Worm (Caenorhabditis elegans) whole organism, midembryonic: ENCODE results near the gene crn-2.

Source experiments
- T22C8.4 ChIP-seq: fragments of 200-800 bp; sonication (Bioruptor generic); IDR thresholded peaks from 2 replicates; pipeline ENCODE4 v1.3.6; 2022; ENCODE audit warnings: missing genetic modification characterization, missing compliant biosample characterization
- cog-1 ChIP-seq: sonication (generic microtip); optimal IDR thresholded peaks from 2 replicates; lab custom pipeline; 2016; ENCODE audit warnings: missing genetic modification characterization, missing compliant biosample characterization
- flt-1 ChIP-seq: fragments of 200-800 bp; sonication (Bioruptor generic); IDR thresholded peaks from 2 replicates; pipeline ENCODE4 v1.3.6; 2022; ENCODE audit warnings: missing genetic modification characterization, missing compliant biosample characterization
- klf-2 ChIP-seq: fragments of 200-800 bp; sonication (Bioruptor generic); conservative IDR thresholded peaks from 2 replicates; pipeline ENCODE4 v1.3.6; 2022; ENCODE audit warnings: missing genetic modification reagents, missing genetic modification characterization, missing compliant biosample characterization
- med-1 ChIP-seq: sonication (generic microtip); optimal IDR thresholded peaks from 2 replicates; lab custom pipeline; 2017; ENCODE audit warnings: missing genetic modification characterization, mild to moderate bottlenecking, missing compliant biosample characterization, antibody characterized with exemption, missing genetic modification reagents; ENCODE audit not compliant: insufficient read depth
- ref-1 ChIP-seq: fragments of 200-800 bp; sonication (Bioruptor generic); conservative IDR thresholded peaks from 2 replicates; pipeline ENCODE4 v1.3.6; 2022; ENCODE audit warnings: missing genetic modification reagents, missing genetic modification characterization, missing compliant biosample characterization
- tab-1 ChIP-seq: fragments of 200-800 bp; sonication (Bioruptor generic); IDR thresholded peaks from 2 replicates; pipeline ENCODE4 v1.3.6; 2022; ENCODE audit warnings: missing genetic modification characterization, missing compliant biosample characterization
- ztf-23 ChIP-seq: fragments of 200-800 bp; sonication (Bioruptor generic); IDR thresholded peaks from 2 replicates; pipeline ENCODE4 v1.3.6; 2022; ENCODE audit warnings: missing genetic modification reagents, missing genetic modification characterization, missing compliant biosample characterization
- ztf-29 ChIP-seq: fragments of 200-800 bp; sonication (Bioruptor generic); IDR thresholded peaks from 2 replicates; pipeline ENCODE4 v1.3.6; 2022; ENCODE audit warnings: missing genetic modification reagents, missing genetic modification characterization, missing compliant biosample characterization

The crn-2 gene

ce11 chrV:5582308-5582707 lies 12.1 kb upstream of the crn-2 start:
- TF ChIP-seq flt-1 (GFP tag; lab: Robert Waterston, UW) (no peak), klf-2 (GFP tag; lab: Robert Waterston, UW) (no peak), ztf-29 (GFP tag; lab: Robert Waterston, UW) (no peak), ref-1 (no peak), tab-1 (no peak), cog-1 (tag; lab: Kevin White, UChicago) (no peak), T22C8.4 (GFP tag; lab: Robert Waterston, UW) (no peak)

ce11 chrV:5582860-5583259 lies 11.6 kb upstream of the crn-2 start:
- TF ChIP-seq ztf-29 (GFP tag; lab: Robert Waterston, UW) (no peak), flt-1 (GFP tag; lab: Robert Waterston, UW) (no peak), med-1 (GFP tag; lab: Kevin White, UChicago) (no peak), ref-1 (no peak)

- TF ChIP-seq tab-1, result no peak
- TF ChIP-seq ztf-23 (GFP tag; lab: Robert Waterston, UW), result no peak
- TF ChIP-seq med-1 (GFP tag; lab: Kevin White, UChicago), result no peak
- no peak for TF ChIP-seq ref-1
- no peak for TF ChIP-seq cog-1 (tag; lab: Kevin White, UChicago)
- TF ChIP-seq flt-1 (GFP tag; lab: Robert Waterston, UW), result no peak
- TF ChIP-seq klf-2 (GFP tag; lab: Robert Waterston, UW), result no peak
- TF ChIP-seq ztf-29 (GFP tag; lab: Robert Waterston, UW), result no peak
- TF ChIP-seq T22C8.4 (GFP tag; lab: Robert Waterston, UW), result no peak
These were observed 10.1 kb upstream of the crn-2 start, which contains the start of gene pas-6 for ce11 chrV:5584293-5584776. Gene pas-6, minus strand, starts transcription at chrV:5584343.

- no peak for TF ChIP-seq med-1 (GFP tag; lab: Kevin White, UChicago)
- TF ChIP-seq tab-1, result no peak
- TF ChIP-seq flt-1 (GFP tag; lab: Robert Waterston, UW), result no peak
- no peak for TF ChIP-seq ztf-29 (GFP tag; lab: Robert Waterston, UW)
- TF ChIP-seq ref-1, result no peak
- no peak for TF ChIP-seq cog-1 (tag; lab: Kevin White, UChicago)
- no peak for TF ChIP-seq T22C8.4 (GFP tag; lab: Robert Waterston, UW)
- TF ChIP-seq klf-2 (GFP tag; lab: Robert Waterston, UW), result no peak
- TF ChIP-seq ztf-23 (GFP tag; lab: Robert Waterston, UW), result no peak
These were observed 9.6 kb upstream of the crn-2 start, which contains the start of gene CD4.11 for ce11 chrV:5584833-5585232. Gene CD4.11, plus strand, starts transcription at chrV:5585133.

- TF ChIP-seq ref-1 (no peak), T22C8.4 (GFP tag; lab: Robert Waterston, UW) (no peak), ztf-29 (GFP tag; lab: Robert Waterston, UW) (no peak), med-1 (GFP tag; lab: Kevin White, UChicago) (no peak), flt-1 (GFP tag; lab: Robert Waterston, UW) (no peak), cog-1 (tag; lab: Kevin White, UChicago) (no peak), ztf-23 (GFP tag; lab: Robert Waterston, UW) (no peak), tab-1 (no peak), klf-2 (GFP tag; lab: Robert Waterston, UW) (no peak)
These were observed 7.4 kb upstream of the crn-2 start for ce11 chrV:5587042-5587441.

ce11 chrV:5587955-5588354 lies 6.5 kb upstream of the crn-2 start:
- no peak for TF ChIP-seq med-1 (GFP tag; lab: Kevin White, UChicago)
- no peak for TF ChIP-seq ref-1
- TF ChIP-seq klf-2 (GFP tag; lab: Robert Waterston, UW), result no peak
- no peak for TF ChIP-seq tab-1
- TF ChIP-seq ztf-29 (GFP tag; lab: Robert Waterston, UW), result no peak
- no peak for TF ChIP-seq ztf-23 (GFP tag; lab: Robert Waterston, UW)
- TF ChIP-seq flt-1 (GFP tag; lab: Robert Waterston, UW), result no peak
- TF ChIP-seq cog-1 (tag; lab: Kevin White, UChicago), result no peak
- no peak for TF ChIP-seq T22C8.4 (GFP tag; lab: Robert Waterston, UW)

ce11 chrV:5591887-5592286 lies 2.5 kb upstream of the crn-2 start:
- TF ChIP-seq med-1 (GFP tag; lab: Kevin White, UChicago), result no peak
- no peak for TF ChIP-seq klf-2 (GFP tag; lab: Robert Waterston, UW)
- TF ChIP-seq T22C8.4 (GFP tag; lab: Robert Waterston, UW), result no peak
- TF ChIP-seq ztf-29 (GFP tag; lab: Robert Waterston, UW), result no peak
- TF ChIP-seq ztf-23 (GFP tag; lab: Robert Waterston, UW), result no peak
- TF ChIP-seq tab-1, result no peak
- TF ChIP-seq flt-1 (GFP tag; lab: Robert Waterston, UW), result no peak
- no peak for TF ChIP-seq ref-1
- TF ChIP-seq cog-1 (tag; lab: Kevin White, UChicago), result no peak

- 0 out of 2 replicates have a peak, but pooled peaks have one; percentile 59 for TF ChIP-seq flt-1 (GFP tag; lab: Robert Waterston, UW)
- no peak for TF ChIP-seq T22C8.4 (GFP tag; lab: Robert Waterston, UW)
- peak; percentile 12; the same call in 1 of the 2 replicates for TF ChIP-seq tab-1
- peak; percentile 41; the same call in 1 of the 2 replicates for TF ChIP-seq ztf-23 (GFP tag; lab: Robert Waterston, UW)
- no peak for TF ChIP-seq klf-2 (GFP tag; lab: Robert Waterston, UW)
- peak; percentile 45 for TF ChIP-seq cog-1 (tag; lab: Kevin White, UChicago)
These were observed 2.1 kb upstream of the crn-2 start, which contains the start of gene vps-37 for ce11 chrV:5592323-5592722. Gene vps-37, plus strand, starts transcription at chrV:5592700.

ce11 chrV:5593406-5593805 lies 1.0 kb upstream of the crn-2 start, which contains the start of gene mrpl-48:
Gene mrpl-48, plus strand, starts transcription at chrV:5593706.
- TF ChIP-seq med-1 (GFP tag; lab: Kevin White, UChicago) (no peak), cog-1 (tag; lab: Kevin White, UChicago) (no peak), klf-2 (GFP tag; lab: Robert Waterston, UW) (no peak), ztf-29 (GFP tag; lab: Robert Waterston, UW) (no peak), tab-1 (no peak), flt-1 (GFP tag; lab: Robert Waterston, UW) (no peak), T22C8.4 (GFP tag; lab: Robert Waterston, UW) (no peak), ref-1 (no peak), ztf-23 (GFP tag; lab: Robert Waterston, UW) (no peak)
